Worm (Caenorhabditis elegans): Measurements from ENCODE around the gene cdh-3.

Gene cdh-3

ce11 chrIII:7768963-7769362, 14.7 kb upstream of the cdh-3 start, which contains the start of gene ZK686.3:
ZK686.3 (minus strand) TSS chrIII:7769063.
- TF ChIP-seq sem-4 (tag; optimal IDR thresholded peaks at IDR 0.05) (no peak), nhr-129 (tag; optimal IDR thresholded peaks at IDR 0.05) (no peak), ama-1 (optimal IDR thresholded peaks at IDR 0.05) (no peak), aly-2 (tag; optimal IDR thresholded peaks at IDR 0.05) (no peak), elt-1 (tag; optimal IDR thresholded peaks at IDR 0.05) (no peak), nhr-23 (tag; optimal IDR thresholded peaks at IDR 0.05) (no peak), ztf-11 (tag; optimal IDR thresholded peaks at IDR 0.05) (no peak), nhr-10 (tag; optimal IDR thresholded peaks at IDR 0.05) (no peak), lin-11 (tag; optimal IDR thresholded peaks at IDR 0.05) (no peak), nhr-237 (tag; optimal IDR thresholded peaks at IDR 0.05) (no peak), mbf-1 (tag; optimal IDR thresholded peaks at IDR 0.05) (no peak)

DNA sequence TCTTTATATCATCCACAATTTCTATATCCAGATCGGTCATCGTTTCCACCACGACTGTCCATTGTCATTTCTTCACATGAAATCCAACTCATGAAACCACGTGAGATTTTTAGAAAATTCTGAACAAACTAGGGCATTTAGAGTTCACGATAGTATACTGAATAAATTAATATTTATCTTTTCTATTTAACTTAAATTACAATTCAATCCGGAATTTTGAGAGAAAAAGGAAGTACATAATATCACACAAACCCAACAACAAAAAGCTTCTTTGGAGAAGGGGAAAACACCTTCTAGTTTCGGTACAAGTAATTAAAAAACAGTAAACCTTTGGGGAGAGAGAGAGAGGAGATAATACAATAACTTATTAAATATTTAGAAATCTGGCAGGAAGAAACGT, 13.2 kb upstream of the cdh-3 start, which contains the start of gene ZK686.5:
Gene ZK686.5, minus strand, starts transcription at position 101 of the 400 bp plus-strand sequence.
- TF ChIP-seq mbf-1 (tag; optimal IDR thresholded peaks at IDR 0.05), result no peak
- no peak for TF ChIP-seq nhr-11 (tag; optimal IDR thresholded peaks at IDR 0.05)
- no peak for TF ChIP-seq nhr-12 (tag; optimal IDR thresholded peaks at IDR 0.05)
- TF ChIP-seq ZK546.5 (tag; optimal IDR thresholded peaks at IDR 0.05), result no peak
- no peak for TF ChIP-seq peb-1 (tag; optimal IDR thresholded peaks at IDR 0.05)

ce11 chrIII:7765974-7766373, 11.7 kb upstream of the cdh-3 start, which contains the start of gene ZK686.2:
ZK686.2 (minus strand) TSS chrIII:7766052.
- TF ChIP-seq R02D3.7 (tag; optimal IDR thresholded peaks at IDR 0.05) (peak; percentile 71), unc-55 (GFP tag; optimal IDR thresholded peaks at IDR 0.05) (peak; percentile 60), lsy-2 (tag; optimal IDR thresholded peaks at IDR 0.05) (peak; percentile 3 to 81), elt-3 (tag; optimal IDR thresholded peaks at IDR 0.05) (no peak), mab-5 (tag; optimal IDR thresholded peaks at IDR 0.05) (peak; percentile 46), gmeb-1 (tag; optimal IDR thresholded peaks at IDR 0.05) (peak; percentile 47), C34F6.9 (tag; optimal IDR thresholded peaks at IDR 0.05) (peak; percentile 38), lin-13 (GFP tag; optimal IDR thresholded peaks at IDR 0.05) (peak; percentile 37), zag-1 (tag; optimal IDR thresholded peaks at IDR 0.05) (no peak), snpc-4 (tag; optimal IDR thresholded peaks at IDR 0.05) (no peak), crh-2 (tag; optimal IDR thresholded peaks at IDR 0.05) (peak; percentile 33), egl-27 (tag; optimal IDR thresholded peaks at IDR 0.05) (no peak)

DNA sequence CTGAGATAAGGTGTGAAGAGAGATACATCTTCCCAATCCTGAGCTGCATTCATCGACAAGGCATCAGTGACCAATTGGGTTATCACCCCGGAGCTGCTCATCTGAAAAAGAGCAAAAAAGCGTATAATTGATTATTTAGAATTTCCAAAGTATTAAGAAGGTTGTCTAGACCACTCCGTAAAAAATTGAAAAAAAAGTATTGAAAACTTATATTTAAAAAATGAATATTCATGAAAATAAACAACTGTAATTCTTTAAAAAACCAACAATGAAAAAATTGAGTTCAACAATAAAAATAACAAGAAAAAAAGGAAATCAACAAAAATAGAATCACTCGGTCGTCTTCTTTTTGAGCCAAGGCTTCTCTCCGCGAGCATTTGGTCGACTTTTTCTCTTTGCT, 9.3 kb upstream of the cdh-3 start, which contains the start of gene mtx-2:
Gene mtx-2, minus strand, starts transcription at position 101 of the 400 bp plus-strand sequence.
- TF ChIP-seq mbf-1 (tag; optimal IDR thresholded peaks at IDR 0.05), result no peak
- TF ChIP-seq nhr-10 (tag; optimal IDR thresholded peaks at IDR 0.05), result no peak
- TF ChIP-seq zag-1 (tag; optimal IDR thresholded peaks at IDR 0.05), result no peak
- TF ChIP-seq snpc-4 (tag; optimal IDR thresholded peaks at IDR 0.05), result no peak
- no peak for TF ChIP-seq F13H6.1 (tag; optimal IDR thresholded peaks at IDR 0.05)
- TF ChIP-seq alr-1 (tag; optimal IDR thresholded peaks at IDR 0.05), result no peak
- no peak for TF ChIP-seq dmd-4 (tag; optimal IDR thresholded peaks at IDR 0.05)
- no peak for TF ChIP-seq gmeb-1 (tag; optimal IDR thresholded peaks at IDR 0.05)
- TF ChIP-seq nhr-25 (tag; optimal IDR thresholded peaks at IDR 0.05), result no peak
- no peak for TF ChIP-seq ama-1 (optimal IDR thresholded peaks at IDR 0.05)

ce11 chrIII:7762250-7762649, 8.0 kb upstream of the cdh-3 start:
- TF ChIP-seq fos-1 (tag; optimal IDR thresholded peaks at IDR 0.05) (peak; percentile 62), egl-27 (tag; optimal IDR thresholded peaks at IDR 0.05) (no peak), sma-9 (GFP tag; optimal IDR thresholded peaks at IDR 0.05) (peak; percentile 17), sma-9 (tag; optimal IDR thresholded peaks at IDR 0.05) (no peak)

- TF ChIP-seq gmeb-1 (tag; optimal IDR thresholded peaks at IDR 0.05) (peak; percentile 62), lin-13 (GFP tag; optimal IDR thresholded peaks at IDR 0.05) (no peak), F13H6.1 (tag; optimal IDR thresholded peaks at IDR 0.05) (peak; percentile 45), fos-1 (tag; optimal IDR thresholded peaks at IDR 0.05) (peak; percentile 91), sma-9 (GFP tag; optimal IDR thresholded peaks at IDR 0.05) (peak; percentile 67), sma-9 (tag; optimal IDR thresholded peaks at IDR 0.05) (no peak), crh-2 (tag; optimal IDR thresholded peaks at IDR 0.05) (peak; percentile 65), dmd-4 (tag; optimal IDR thresholded peaks at IDR 0.05) (no peak), unc-39 (tag; optimal IDR thresholded peaks at IDR 0.05) (no peak), sma-3 (GFP tag; optimal IDR thresholded peaks at IDR 0.05) (peak; percentile 16), nhr-6 (tag; optimal IDR thresholded peaks at IDR 0.05) (no peak), skn-1 (tag; optimal IDR thresholded peaks at IDR 0.05) (no peak)
Observed at ce11 chrIII:7758562-7758961, 4.3 kb upstream of the cdh-3 start, which contains the start of gene pcp-1. pcp-1 (plus strand) TSS chrIII:7758903.

All from whole organism, L2 larva.